Worm (Caenorhabditis elegans) whole organism, L1 larva: ENCODE results near the gene srw-144.
"Not testable (repeated sequence)": the region's sequence is repeated elsewhere in the genome, so short reads cannot be mapped to it uniquely, and the experiment has no call there.

Experiments used
- jun-1 ChIP-seq: fragments of 150-350 bp; optimal IDR thresholded peaks from 2 replicates; lab custom pipeline; 2014; ENCODE audit warnings: missing biosample characterization, missing genetic modification reagents, missing genetic modification characterization
- sup-37 ChIP-seq: fragments of 200-800 bp; sonication (Bioruptor generic); optimal IDR thresholded peaks from 2 replicates; lab custom pipeline; 2018; ENCODE audit warnings: mild to moderate bottlenecking, missing genetic modification characterization, missing compliant biosample characterization

- not testable (repeated sequence) for TF ChIP-seq jun-1 (tag; lab: Kevin White, UChicago); sup-37 (GFP tag; lab: Kevin White, UChicago)
Measured at ce11 chrV:2952102-2952501, 8.7 kb downstream of the srw-144 start, which contains the start of gene srw-122.
